Worm (Caenorhabditis elegans) whole organism, L3 larva: ENCODE measurements around the gene F56C3.8.

Source experiments
- ZK546.5 ChIP-seq: sonication (generic microtip); optimal IDR thresholded peaks from 2 replicates; lab custom pipeline; 2017; ENCODE audit warnings: missing biosample characterization, missing genetic modification characterization
- aly-2 ChIP-seq: fragments of 150-350 bp; optimal IDR thresholded peaks from 2 replicates; lab custom pipeline; 2014; ENCODE audit warnings: missing biosample characterization, missing genetic modification characterization
- ama-1 ChIP-seq: fragments of 150-350 bp; optimal IDR thresholded peaks from 2 replicates; lab custom pipeline; 2018
- ceh-16 ChIP-seq: sonication (generic microtip); optimal IDR thresholded peaks from 2 replicates; lab custom pipeline; 2017; ENCODE audit warnings: missing biosample characterization, missing genetic modification characterization
- ceh-28 ChIP-seq: fragments of 150-350 bp; optimal IDR thresholded peaks from 2 replicates; lab custom pipeline; 2014; ENCODE audit warnings: missing biosample characterization, missing genetic modification reagents, missing genetic modification characterization
- ceh-82 ChIP-seq: fragments of 150-350 bp; optimal IDR thresholded peaks from 2 replicates; lab custom pipeline; 2014; ENCODE audit warnings: missing biosample characterization, missing genetic modification characterization
- ceh-9 ChIP-seq: sonication (generic microtip); optimal IDR thresholded peaks from 2 replicates; lab custom pipeline; 2018; ENCODE audit warnings: missing biosample characterization, missing genetic modification characterization
- daf-12 ChIP-seq: fragments of 150-350 bp; optimal IDR thresholded peaks from 2 replicates; lab custom pipeline; 2014; ENCODE audit warnings: missing biosample characterization, missing genetic modification reagents, missing genetic modification characterization
- elt-2 ChIP-seq: sonication (generic microtip); optimal IDR thresholded peaks from 2 replicates; lab custom pipeline; 2016; ENCODE audit warnings: missing genetic modification reagents, mild to moderate bottlenecking, missing genetic modification characterization, missing compliant biosample characterization
- elt-3 ChIP-seq, 3 experiments: fragments of 150-350 bp in 1 of 3; sonication (generic microtip) in 2 of 3; optimal IDR thresholded peaks; 2 replicates in 2 of 3; 4 replicates in 1 of 3; lab custom pipeline; 2014 to 2017; ENCODE audit warnings: missing biosample characterization in 3 of 3, missing genetic modification characterization in 3 of 3
- eor-1 ChIP-seq, 2 experiments: fragments of 150-350 bp; optimal IDR thresholded peaks; 2 replicates each; lab custom pipeline; 2014 to 2018; ENCODE audit warnings: missing biosample characterization in 2 of 2, missing genetic modification characterization in 2 of 2
- fkh-10 ChIP-seq: sonication (generic microtip); optimal IDR thresholded peaks from 2 replicates; lab custom pipeline; 2017; ENCODE audit warnings: missing biosample characterization, missing genetic modification reagents, missing genetic modification characterization
- fkh-2 ChIP-seq: fragments of 150-350 bp; optimal IDR thresholded peaks from 2 replicates; lab custom pipeline; 2014; ENCODE audit warnings: missing biosample characterization, missing genetic modification reagents, missing genetic modification characterization
- fos-1 ChIP-seq: fragments of 150-350 bp; optimal IDR thresholded peaks from 2 replicates; lab custom pipeline; 2014; ENCODE audit warnings: missing biosample characterization, missing genetic modification characterization
- jun-1 ChIP-seq: fragments of 150-350 bp; optimal IDR thresholded peaks from 2 replicates; lab custom pipeline; 2014; ENCODE audit warnings: missing biosample characterization, missing genetic modification reagents, missing genetic modification characterization
- lin-15B ChIP-seq: fragments of 150-350 bp; optimal IDR thresholded peaks from 2 replicates; lab custom pipeline; 2014; ENCODE audit warnings: missing biosample characterization, missing genetic modification characterization
- lin-39 ChIP-seq: fragments of 150-350 bp; optimal IDR thresholded peaks from 2 replicates; lab custom pipeline; 2018; ENCODE audit warnings: missing biosample characterization, missing genetic modification reagents, missing genetic modification characterization
- mml-1 ChIP-seq: fragments of 150-350 bp; sonication (generic microtip); optimal IDR thresholded peaks from 3 replicates; lab custom pipeline; 2014; ENCODE audit warnings: missing biosample characterization, missing genetic modification characterization
- nhr-12 ChIP-seq: fragments of 150-350 bp; optimal IDR thresholded peaks from 2 replicates; lab custom pipeline; 2014; ENCODE audit warnings: missing biosample characterization, missing genetic modification characterization
- nhr-237 ChIP-seq: fragments of 150-350 bp; optimal IDR thresholded peaks from 2 replicates; lab custom pipeline; 2014; ENCODE audit warnings: missing biosample characterization, missing genetic modification characterization
- nhr-25 ChIP-seq: sonication (generic microtip); optimal IDR thresholded peaks from 2 replicates; lab custom pipeline; 2017; ENCODE audit warnings: missing biosample characterization, missing genetic modification characterization
- nhr-28 ChIP-seq: fragments of 150-350 bp; optimal IDR thresholded peaks from 2 replicates; lab custom pipeline; 2014; ENCODE audit warnings: missing biosample characterization, missing genetic modification characterization
- nhr-43 ChIP-seq: sonication (generic microtip); optimal IDR thresholded peaks from 2 replicates; lab custom pipeline; 2016; ENCODE audit warnings: mild to moderate bottlenecking, missing genetic modification characterization, missing compliant biosample characterization; ENCODE audit not compliant: poor library complexity, severe bottlenecking
- nhr-67 ChIP-seq: fragments of 150-350 bp; optimal IDR thresholded peaks from 2 replicates; lab custom pipeline; 2014; ENCODE audit warnings: missing biosample characterization, missing genetic modification characterization
- nhr-76 ChIP-seq: fragments of 150-350 bp; sonication (generic microtip); optimal IDR thresholded peaks from 5 replicates; lab custom pipeline; 2014; ENCODE audit warnings: missing biosample characterization, missing genetic modification characterization
- pha-4 ChIP-seq: fragments of 150-350 bp; optimal IDR thresholded peaks from 2 replicates; lab custom pipeline; 2014; ENCODE audit warnings: missing biosample characterization, missing genetic modification reagents, missing genetic modification characterization
- pqm-1 ChIP-seq: fragments of 150-350 bp; optimal IDR thresholded peaks from 2 replicates; lab custom pipeline; 2017; ENCODE audit warnings: missing biosample characterization, missing genetic modification characterization, inconsistent platforms
- sea-2 ChIP-seq: fragments of 150-350 bp; sonication (generic microtip); optimal IDR thresholded peaks from 4 replicates; lab custom pipeline; 2014; ENCODE audit warnings: missing biosample characterization, missing genetic modification reagents, missing genetic modification characterization
- snpc-4 ChIP-seq: fragments of 150-350 bp; optimal IDR thresholded peaks from 2 replicates; lab custom pipeline; 2014; ENCODE audit warnings: missing biosample characterization, missing genetic modification characterization
- tbx-2 ChIP-seq: sonication (generic microtip); optimal IDR thresholded peaks from 2 replicates; lab custom pipeline; 2016; ENCODE audit warnings: mild to moderate bottlenecking, missing genetic modification characterization, missing compliant biosample characterization
- unc-62 ChIP-seq: fragments of 150-350 bp; sonication (generic microtip); optimal IDR thresholded peaks from 4 replicates; lab custom pipeline; 2014; ENCODE audit warnings: missing biosample characterization, missing genetic modification reagents, missing genetic modification characterization
- ztf-11 ChIP-seq: fragments of 150-350 bp; optimal IDR thresholded peaks from 2 replicates; lab custom pipeline; 2014; ENCODE audit warnings: missing biosample characterization, missing genetic modification characterization
- ztf-4 ChIP-seq: fragments of 150-350 bp; optimal IDR thresholded peaks from 2 replicates; lab custom pipeline; 2014; ENCODE audit warnings: missing biosample characterization, missing genetic modification characterization

F56C3.8 gene

DNA sequence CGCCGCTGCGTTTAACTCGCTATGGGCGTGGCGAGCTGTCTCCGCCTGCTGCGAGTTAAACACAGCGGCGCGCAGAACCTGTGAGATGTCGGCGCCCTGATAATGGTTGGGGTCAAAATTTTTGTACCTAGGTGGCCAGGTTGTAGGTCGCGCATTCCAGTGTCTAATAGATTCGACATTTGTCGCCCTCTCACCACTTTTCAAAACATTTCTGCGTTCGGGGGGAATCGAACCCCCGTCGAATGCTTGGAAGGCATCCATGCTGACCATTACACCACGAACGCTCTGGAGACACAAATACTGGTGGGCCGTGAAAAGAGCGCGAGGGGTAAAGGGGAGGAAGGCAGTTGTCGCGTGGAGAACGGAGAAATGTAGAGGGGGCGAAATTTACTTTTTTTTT is 5.0 kb downstream of the F56C3.8 start (continued):
- TF ChIP-seq eor-1 (tag; optimal IDR thresholded peaks at IDR 0.05; lab: Kevin White, UChicago) (no peak), fos-1 (tag; lab: Kevin White, UChicago) (no peak), lin-15B (tag; lab: Kevin White, UChicago) (no peak), lin-39 (no peak), nhr-12 (no peak), daf-12 (no peak), snpc-4 (tag; lab: Kevin White, UChicago) (no peak), nhr-67 (tag; lab: Kevin White, UChicago) (no peak), mml-1 (tag; lab: Kevin White, UChicago) (no peak), tbx-2 (tag; lab: Kevin White, UChicago) (peak; percentile 81), nhr-76 (no peak), elt-2 (tag; lab: Kevin White, UChicago) (peak; percentile 32), unc-62 (no peak), pqm-1 (no peak), elt-3 (tag; optimal IDR thresholded peaks at IDR 0.05; lab: Kevin White, UChicago) (no peak), jun-1 (peak; percentile 44), ztf-4 (tag; lab: Kevin White, UChicago) (no peak)

DNA sequence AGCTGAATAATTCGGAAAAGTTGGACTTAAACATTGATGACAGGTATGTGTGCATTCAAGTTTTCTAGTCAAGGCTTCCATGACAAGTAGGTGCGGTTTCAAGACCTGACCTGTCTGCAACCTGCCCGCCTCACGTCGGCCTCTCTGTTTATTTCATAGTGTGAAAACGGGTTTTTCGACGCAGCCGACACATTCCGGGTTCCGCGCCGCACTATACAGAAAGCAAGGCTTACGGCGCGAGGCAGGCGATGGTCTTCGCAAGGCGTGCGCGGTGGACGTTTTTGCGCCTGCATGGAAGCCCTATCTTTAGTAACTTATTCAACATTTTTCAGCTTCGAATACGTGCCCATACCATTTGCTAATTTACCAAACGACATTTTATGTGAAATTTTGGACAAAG is 12.0 kb downstream of the F56C3.8 start:
- TF ChIP-seq nhr-28 (tag; lab: Kevin White, UChicago) (no peak), fkh-10 (GFP tag; lab: Kevin White, UChicago) (no peak), fkh-2 (no peak), tbx-2 (tag; lab: Kevin White, UChicago) (no peak), ztf-11 (tag; lab: Kevin White, UChicago) (no peak), nhr-43 (tag; lab: Kevin White, UChicago) (no peak), ceh-28 (tag; lab: Kevin White, UChicago) (no peak), nhr-25 (tag; lab: Kevin White, UChicago) (no peak), ceh-16 (tag; lab: Kevin White, UChicago) (no peak), nhr-12 (no peak), ceh-82 (tag; lab: Kevin White, UChicago) (no peak), ceh-9 (tag; lab: Kevin White, UChicago) (no peak), sea-2 (GFP tag; lab: Kevin White, UChicago) (no peak), ZK546.5 (no peak), snpc-4 (tag; lab: Kevin White, UChicago) (no peak), pqm-1 (no peak), aly-2 (tag; lab: Kevin White, UChicago) (no peak), lin-15B (tag; lab: Kevin White, UChicago) (no peak)

DNA sequence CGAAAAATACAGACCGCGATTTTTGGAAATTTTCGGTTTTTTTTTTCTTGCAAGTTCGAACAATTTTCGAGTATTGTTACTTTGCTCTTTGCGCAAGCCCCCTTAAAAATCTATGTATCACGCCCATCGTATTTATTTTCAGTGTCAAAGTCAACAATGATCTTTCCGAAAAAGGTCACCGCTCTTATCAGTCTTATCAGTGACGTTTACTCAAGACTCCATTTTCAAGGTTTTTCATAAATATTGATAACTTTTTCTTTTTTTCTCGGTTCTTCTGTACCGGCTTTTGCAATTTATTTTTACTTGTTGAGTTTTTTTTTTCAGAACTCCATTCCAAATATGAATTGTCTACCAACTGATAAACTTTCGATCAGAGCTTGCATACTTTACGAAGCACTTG is 12.8 kb downstream of the F56C3.8 start, which contains the start of gene fbxa-190:
Gene fbxa-190, plus strand, starts transcription at position 325 of the 400 bp plus-strand sequence.
- no peak for TF ChIP-seq nhr-67 (tag; lab: Kevin White, UChicago)
- TF ChIP-seq snpc-4 (tag; lab: Kevin White, UChicago): no peak
- TF ChIP-seq nhr-76: no peak
- TF ChIP-seq nhr-237: no peak
- peak; percentile 41 for TF ChIP-seq pha-4 (tag; lab: Kevin White, UChicago)
- peak; percentile 77 for TF ChIP-seq pqm-1
- peak; percentile 67 for TF ChIP-seq elt-2 (tag; lab: Kevin White, UChicago)
- TF ChIP-seq aly-2 (tag; lab: Kevin White, UChicago): no peak
- no peak for TF ChIP-seq ama-1 (lab: Kevin White, UChicago)

DNA sequence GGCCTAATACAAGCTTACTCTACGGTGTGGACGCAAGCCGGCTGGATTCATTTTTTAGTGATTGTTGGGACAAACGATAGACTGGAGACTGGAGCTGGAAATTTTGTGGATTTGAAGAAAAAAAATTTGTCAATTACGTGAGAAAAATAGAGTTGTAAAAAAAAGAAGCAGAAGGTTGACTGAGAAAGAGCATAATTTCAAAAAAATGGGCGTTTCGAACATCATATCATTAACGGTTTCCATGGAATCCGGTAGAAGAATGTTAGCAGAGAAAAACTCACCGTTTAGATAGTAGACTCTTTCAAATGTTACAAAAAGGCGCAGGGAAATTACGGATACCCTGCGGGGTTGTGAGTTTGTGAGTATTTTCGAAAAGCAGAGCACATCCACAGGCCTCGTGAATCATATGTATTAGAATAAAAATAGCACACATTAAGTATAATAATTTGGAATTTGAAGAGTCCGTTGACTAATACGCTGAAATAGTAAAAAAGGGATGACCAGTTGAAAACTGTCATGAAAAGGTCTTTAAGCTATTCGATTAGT is 13.6 kb downstream of the F56C3.8 start, which contains the start of gene F56C3.7:
Gene F56C3.7, minus strand, starts transcription at position 51 of the 546 bp plus-strand sequence.
- TF ChIP-seq tbx-2 (tag; lab: Kevin White, UChicago) (peak; percentile 2), nhr-76 (no peak), elt-3 (tag; optimal IDR thresholded peaks at IDR 0.05; lab: Kevin White, UChicago) (no peak), nhr-25 (tag; lab: Kevin White, UChicago) (no peak), ztf-4 (tag; lab: Kevin White, UChicago) (no peak), elt-2 (tag; lab: Kevin White, UChicago) (peak; percentile 9), ceh-28 (tag; lab: Kevin White, UChicago) (peak; percentile 10)

DNA sequence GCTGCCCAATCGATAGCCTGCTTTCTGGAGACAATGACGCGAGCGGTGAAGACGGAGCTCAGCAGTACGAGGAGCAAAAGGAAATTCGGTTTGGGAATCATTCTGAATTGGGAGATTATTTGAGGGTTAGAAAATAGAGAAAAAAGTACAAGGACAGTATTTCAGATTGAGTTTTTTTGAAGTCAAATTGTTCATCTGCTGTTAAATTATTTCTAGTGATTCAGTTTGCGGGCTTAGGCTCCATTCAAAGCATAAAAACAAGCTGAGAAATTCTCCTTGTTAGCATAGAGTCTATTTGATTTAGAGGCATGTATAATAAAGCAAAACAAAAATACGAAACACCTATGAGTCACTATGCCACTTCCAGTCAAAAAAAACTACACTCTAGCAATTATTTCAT is 17.0 kb downstream of the F56C3.8 start, which contains the start of gene dgn-2:
Gene dgn-2, minus strand, starts transcription at position 101 of the 400 bp plus-strand sequence.
- TF ChIP-seq ztf-11 (tag; lab: Kevin White, UChicago) (no peak), elt-2 (tag; lab: Kevin White, UChicago) (no peak), nhr-28 (tag; lab: Kevin White, UChicago) (no peak), pha-4 (tag; lab: Kevin White, UChicago) (no peak), nhr-67 (tag; lab: Kevin White, UChicago) (no peak)
